Worm (Caenorhabditis elegans): Measurements from ENCODE around the gene che-12.

- no peak for TF ChIP-seq dao-5 (tag; optimal IDR thresholded peaks at IDR 0.05)
- no peak for TF ChIP-seq W03F9.2 (tag; optimal IDR thresholded peaks at IDR 0.05)
- TF ChIP-seq him-1 (tag; optimal IDR thresholded peaks at IDR 0.05), result no peak
Observed at ce11 chrV:10314371-10314770, 7.2 kb upstream of the che-12 start, which contains the start of gene trx-2.
